Fruit fly (Drosophila melanogaster): Measurements from ENCODE around the gene Reps.

The Reps gene

DNA sequence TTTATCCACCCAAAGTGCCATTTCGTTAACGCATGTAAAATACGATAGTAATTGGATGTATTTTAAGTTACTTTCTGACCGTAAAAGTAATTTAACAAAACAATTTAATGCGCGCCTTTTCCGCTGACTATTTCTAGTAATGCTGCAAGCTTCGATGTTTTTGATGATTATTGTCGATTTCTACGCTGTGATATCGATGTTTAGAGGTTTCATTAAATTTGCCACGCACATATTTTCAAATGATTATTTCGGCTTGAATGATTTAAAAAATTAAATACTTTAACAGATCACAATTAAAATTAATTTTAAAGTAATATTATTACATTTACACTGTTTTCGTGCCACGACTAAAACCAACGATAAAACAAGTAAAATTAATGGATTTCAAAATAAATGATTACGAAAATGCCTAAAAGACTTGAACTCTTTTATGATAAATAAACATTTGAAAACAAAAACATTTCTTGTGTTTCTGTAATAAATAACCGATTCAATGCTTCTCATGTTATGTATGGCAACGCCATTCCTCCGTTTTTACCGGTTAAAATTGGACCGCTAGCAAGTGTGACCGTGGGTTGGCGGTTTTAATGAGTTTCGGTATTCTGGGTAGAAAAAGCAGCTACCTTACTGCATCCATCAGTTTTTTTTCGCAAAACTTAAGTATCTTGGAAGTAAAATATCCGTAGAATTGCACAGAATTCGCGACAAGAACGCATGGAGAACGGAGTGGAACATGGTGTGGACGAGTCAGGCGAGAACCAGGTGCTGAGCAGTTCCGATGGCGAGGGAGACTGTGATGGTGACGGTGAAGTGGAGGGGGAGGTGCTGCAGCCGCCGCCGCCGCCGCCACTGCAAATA, 23.9 kb upstream of the Reps start, which contains the start of the genes RfC38 and CG4751 (continued):
- TF ChIP-seq bsh (GFP tag; optimal IDR thresholded peaks at IDR 0.05) (no peak), abd-A (tag; optimal IDR thresholded peaks at IDR 0.05) (no peak), Mrtf (GFP tag; IDR thresholded peaks at IDR 0.05) (no peak), CG1602 (GFP tag; optimal IDR thresholded peaks at IDR 0.05) (no peak), CG33557 (GFP tag; optimal IDR thresholded peaks at IDR 0.05) (no peak), CG9932 (GFP tag; IDR thresholded peaks at IDR 0.05) (0 out of 2 replicates have a peak, but pooled peaks have one; percentile 13), CG8478 (optimal IDR thresholded peaks at IDR 0.05) (no peak), cg (GFP tag; optimal IDR thresholded peaks at IDR 0.05) (no peak), zen2 (GFP tag; IDR thresholded peaks at IDR 0.05; ENCODE audit: partially characterized antibody) (peak; percentile 41; the same call in 1 of the 3 replicates), HLH3B (GFP tag; IDR thresholded peaks at IDR 0.05) (no peak), CG8924 (tag; optimal IDR thresholded peaks at IDR 0.05) (peak; percentile 1), CG11247 (GFP tag; IDR thresholded peaks at IDR 0.05) (no peak), vfl (GFP tag; optimal IDR thresholded peaks at IDR 0.05) (no peak), CG16815 (GFP tag; optimal IDR thresholded peaks at IDR 0.05) (no peak), CG5180 (GFP tag; optimal IDR thresholded peaks at IDR 0.05) (no peak), Ets97D (GFP tag; optimal IDR thresholded peaks at IDR 0.05) (peak; percentile 50), CG10366 (GFP tag; IDR thresholded peaks at IDR 0.05) (no peak), CG42726 (GFP tag; IDR thresholded peaks at IDR 0.05; ENCODE audit: partially characterized antibody) (peak; percentile 52; the same call in 1 of the 2 replicates), MESR4 (GFP tag; optimal IDR thresholded peaks at IDR 0.05) (peak; percentile 98), CG11085 (GFP tag; IDR thresholded peaks at IDR 0.05) (no peak), bigmax (GFP tag; optimal IDR thresholded peaks at IDR 0.05) (no peak), amos (GFP tag; IDR thresholded peaks at IDR 0.05; ENCODE audit: partially characterized antibody) (peak; percentile 65), CoRest (tag; optimal IDR thresholded peaks at IDR 0.05) (peak; percentile 55), CG14014 (GFP tag; IDR thresholded peaks at IDR 0.05) (no peak), bab2 (GFP tag; optimal IDR thresholded peaks at IDR 0.05) (no peak), NK7.1 (GFP tag; optimal IDR thresholded peaks at IDR 0.05) (no peak), CG7745 (tag; optimal IDR thresholded peaks at IDR 0.05) (no peak), sna (GFP tag; IDR thresholded peaks at IDR 0.05; ENCODE audit: partially characterized antibody) (peak; percentile 36; the same call in 1 of the 2 replicates), vnd (GFP tag; IDR thresholded peaks at IDR 0.05; ENCODE audit: partially characterized antibody) (peak; percentile 57; the same call in 1 of the 3 replicates), Sox100B (GFP tag; optimal IDR thresholded peaks at IDR 0.05) (no peak), gem (tag; optimal IDR thresholded peaks at IDR 0.05) (no peak), H15 (GFP tag; IDR thresholded peaks at IDR 0.05) (no peak), klu (GFP tag; IDR thresholded peaks at IDR 0.05) (no peak), CG17361 (GFP tag; IDR thresholded peaks at IDR 0.05) (no peak), E2f2 (GFP tag; IDR thresholded peaks at IDR 0.05) (peak; percentile 56), Sry-β (GFP tag; optimal IDR thresholded peaks at IDR 0.05) (peak; percentile 5), CG9797 (GFP tag; optimal IDR thresholded peaks at IDR 0.05) (peak; percentile 87), gcm2 (GFP tag; optimal IDR thresholded peaks at IDR 0.05) (no peak), aop (GFP tag; IDR thresholded peaks at IDR 0.05) (no peak), twi (tag; optimal IDR thresholded peaks at IDR 0.05) (no peak), CG11560 (tag; IDR thresholded peaks at IDR 0.05) (no peak), CG8765 (GFP tag; IDR thresholded peaks at IDR 0.05) (no peak), bcd (GFP tag; optimal IDR thresholded peaks at IDR 0.05) (no peak)

All from whole organism, embryonic.